Fruit fly (Drosophila melanogaster) whole organism, pupa: ENCODE measurements around the gene ph-d.

Source experiments
- CG12605 ChIP-seq: fragments of 200-800 bp; sonication (Bioruptor generic); IDR thresholded peaks from 2 replicates; pipeline ENCODE4 v1.3.6; 2022; ENCODE audit warnings: missing biosample characterization, missing genetic modification characterization
- CG32121 ChIP-seq: fragments of 200-800 bp; sonication (Bioruptor generic); IDR thresholded peaks from 2 replicates; pipeline ENCODE4 v1.3.6; 2022; ENCODE audit warnings: missing biosample characterization, missing genetic modification characterization
- CG34367 ChIP-seq: fragments of 200-800 bp; sonication (Bioruptor generic); optimal IDR thresholded peaks from 2 replicates; lab custom pipeline; 2018; ENCODE audit warnings: missing biosample characterization, mild to moderate bottlenecking, missing genetic modification characterization
- CG4496 ChIP-seq: fragments of 200-800 bp; sonication (Bioruptor generic); IDR thresholded peaks from 3 replicates; pipeline ENCODE4 v1.3.6; 2022; ENCODE audit warnings: missing biosample characterization, missing genetic modification characterization
- CG8159 ChIP-seq: fragments of 200-800 bp; sonication (Bioruptor generic); optimal IDR thresholded peaks from 3 replicates; lab custom pipeline; 2018; ENCODE audit warnings: missing biosample characterization, mild to moderate bottlenecking, missing genetic modification characterization, moderate library complexity
- CG8301 ChIP-seq: fragments of 200-800 bp; sonication (Bioruptor generic); optimal IDR thresholded peaks from 2 replicates; lab custom pipeline; 2018; ENCODE audit warnings: missing biosample characterization, mild to moderate bottlenecking, missing genetic modification characterization
- D1 ChIP-seq: fragments of 200-800 bp; sonication (Bioruptor generic); optimal IDR thresholded peaks from 2 replicates; lab custom pipeline; 2018; ENCODE audit warnings: missing biosample characterization, mild to moderate bottlenecking, missing genetic modification characterization, moderate library complexity
- EcR ChIP-seq: fragments of 200-800 bp; sonication (Bioruptor generic); optimal IDR thresholded peaks from 3 replicates; lab custom pipeline; 2019; ENCODE audit warnings: missing biosample characterization, missing genetic modification characterization, mild to moderate bottlenecking, moderate library complexity, missing genetic modification reagents
- Snoo ChIP-seq: fragments of 200-800 bp; sonication (Bioruptor generic); optimal IDR thresholded peaks from 3 replicates; lab custom pipeline; 2017; ENCODE audit warnings: missing biosample characterization, mild to moderate bottlenecking, missing genetic modification characterization, inconsistent platforms
- gl ChIP-seq: fragments of 200-800 bp; sonication (Bioruptor generic); optimal IDR thresholded peaks from 2 replicates; lab custom pipeline; 2018; ENCODE audit warnings: missing biosample characterization, mild to moderate bottlenecking, missing genetic modification characterization
- rn ChIP-seq: fragments of 200-800 bp; sonication (Bioruptor generic); IDR thresholded peaks from 2 replicates; pipeline ENCODE4 v1.3.6; 2022; ENCODE audit warnings: missing biosample characterization, missing genetic modification characterization

DNA sequence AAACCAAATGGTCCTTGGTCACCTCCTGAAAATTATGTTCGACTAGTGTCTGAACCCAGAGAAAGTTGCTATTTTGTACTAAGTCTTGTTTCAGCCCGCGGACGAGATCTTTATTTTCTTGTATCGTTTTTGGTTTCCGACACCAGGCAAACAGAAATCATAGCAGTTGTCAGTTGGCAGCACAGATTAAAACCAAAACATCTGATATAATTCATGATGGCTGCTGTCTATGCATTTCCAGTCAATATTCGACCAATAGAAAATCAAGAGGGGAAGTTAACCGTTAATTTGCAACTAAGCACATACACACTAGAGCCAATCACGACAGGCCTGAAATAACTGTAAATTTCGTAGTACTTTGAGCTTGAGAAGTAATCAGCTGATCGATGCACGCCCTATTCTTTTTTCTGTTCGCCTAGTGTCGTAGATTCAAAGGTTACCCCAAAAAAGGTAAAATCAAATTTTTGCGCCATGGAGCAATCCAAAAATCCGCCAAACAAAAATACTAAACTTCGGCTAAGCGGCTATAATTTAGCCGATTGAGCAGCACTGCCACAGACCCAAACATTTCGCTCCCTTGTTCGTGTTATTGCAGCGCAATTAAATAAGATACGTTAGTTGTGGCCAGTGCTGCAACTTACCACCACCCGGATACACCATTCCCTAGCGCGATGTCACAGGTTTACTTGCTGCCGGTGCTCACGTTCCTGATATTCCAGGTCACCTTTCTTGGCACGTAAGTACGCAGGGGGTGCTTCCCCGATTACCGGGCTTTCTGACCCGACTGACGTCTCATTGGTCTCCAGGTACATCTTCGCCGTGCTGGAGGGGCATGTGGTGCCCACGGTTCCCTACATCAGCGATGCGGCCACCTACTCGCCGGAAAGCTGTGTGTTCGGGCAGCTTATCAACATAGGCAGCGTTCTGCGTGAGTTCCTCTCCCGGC, 46.4 kb downstream of the ph-d start, which contains the start of gene CG4025:
- TF ChIP-seq CG12605 (GFP tag; lab: Robert Waterston, UW) (no peak), D1 (tag; lab: Kevin White, UChicago) (no peak), EcR (GFP tag; lab: Kevin White, UChicago) (no peak), gl (tag; lab: Kevin White, UChicago) (no peak), rn (GFP tag; lab: Robert Waterston, UW) (no peak), CG32121 (no peak), CG34367 (no peak), Snoo (tag; lab: Kevin White, UChicago) (no peak), CG4496 (GFP tag; lab: Robert Waterston, UW) (no peak), CG8301 (tag; lab: Kevin White, UChicago) (no peak), CG8159 (no peak)
